Worm (Caenorhabditis elegans) whole organism, L1 larva: ENCODE data around the gene W06G6.17.

Source experiments
- egl-27 ChIP-seq, 2 experiments: fragments of 150-350 bp in 1 of 2; sonication (generic microtip); optimal IDR thresholded peaks; 3 replicates each; lab custom pipeline; 2017 to 2018; ENCODE audit warnings: missing biosample characterization in 2 of 2, missing genetic modification characterization in 2 of 2, missing genetic modification reagents in 2 of 2
- fkh-10 ChIP-seq: sonication (generic microtip); optimal IDR thresholded peaks from 2 replicates; lab custom pipeline; 2017; ENCODE audit warnings: missing biosample characterization, missing genetic modification reagents, missing genetic modification characterization
- hlh-4 ChIP-seq: sonication (generic microtip); optimal IDR thresholded peaks from 2 replicates; lab custom pipeline; 2016; ENCODE audit warnings: mild to moderate bottlenecking, missing genetic modification characterization, missing compliant biosample characterization
- tbx-2 ChIP-seq: sonication (generic microtip); optimal IDR thresholded peaks from 2 replicates; lab custom pipeline; 2016; ENCODE audit warnings: missing genetic modification characterization, missing compliant biosample characterization
- unc-86 ChIP-seq: sonication (generic microtip); optimal IDR thresholded peaks from 2 replicates; lab custom pipeline; 2016; ENCODE audit warnings: missing genetic modification characterization, missing compliant biosample characterization
- ztf-4 ChIP-seq: fragments of 150-350 bp; optimal IDR thresholded peaks from 2 replicates; lab custom pipeline; 2014; ENCODE audit warnings: missing biosample characterization, missing genetic modification characterization

- TF ChIP-seq fkh-10 (GFP tag; lab: Kevin White, UChicago) (no peak), hlh-4 (tag; lab: Kevin White, UChicago) (no peak), ztf-4 (no peak), tbx-2 (tag; lab: Kevin White, UChicago) (no peak), unc-86 (tag; lab: Kevin White, UChicago) (no peak), egl-27 (tag; optimal IDR thresholded peaks at IDR 0.05; lab: Kevin White, UChicago) (no peak)
Measured at ce11 chrV:16674399-16674798, 29.3 kb upstream of the W06G6.17 start.
